Worm (Caenorhabditis elegans) whole organism, late embryonic: Measurements from ENCODE around the gene str-83.

Experiments
- ceh-18 ChIP-seq: sonication (generic microtip); optimal IDR thresholded peaks from 2 replicates; lab custom pipeline; 2016; ENCODE audit warnings: missing genetic modification characterization, missing compliant biosample characterization
- hlh-15 ChIP-seq: sonication (generic microtip); optimal IDR thresholded peaks from 2 replicates; lab custom pipeline; 2016; ENCODE audit warnings: missing genetic modification characterization, missing compliant biosample characterization
- lin-11 ChIP-seq: fragments of 200-800 bp; sonication (Bioruptor generic); optimal IDR thresholded peaks from 2 replicates; lab custom pipeline; 2018; ENCODE audit warnings: mild to moderate bottlenecking, missing genetic modification characterization, missing compliant biosample characterization
- ref-2 ChIP-seq: sonication (generic microtip); optimal IDR thresholded peaks from 2 replicates; lab custom pipeline; 2016; ENCODE audit warnings: missing genetic modification characterization, missing compliant biosample characterization

DNA sequence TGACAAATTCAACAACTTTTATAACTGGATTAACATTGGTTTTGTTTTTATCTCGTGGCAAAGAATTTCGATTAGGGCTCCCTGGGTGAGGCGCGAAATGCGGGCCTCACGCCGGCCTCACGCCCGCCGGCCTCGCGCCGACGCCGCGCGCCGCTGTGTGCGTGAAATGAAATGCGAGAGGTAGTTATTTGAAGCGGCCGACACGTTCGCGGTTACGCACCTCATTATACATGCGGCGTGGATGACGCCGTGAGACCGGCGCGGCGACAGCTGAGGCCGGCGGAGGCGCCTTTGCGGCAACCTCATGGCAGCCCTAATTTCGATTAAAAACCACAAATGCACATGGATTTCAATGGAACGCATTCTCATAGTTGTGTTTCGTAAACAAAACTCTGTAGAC lies 49.5 kb upstream of the str-83 start:
- TF ChIP-seq ceh-18 (tag; lab: Kevin White, UChicago) (no peak), ref-2 (tag; lab: Kevin White, UChicago) (no peak), hlh-15 (tag; lab: Kevin White, UChicago) (no peak), lin-11 (tag; lab: Kevin White, UChicago) (no peak)
